Worm (Caenorhabditis elegans) whole organism, young adult: ENCODE data around the gene ZK1037.6.

Source experiments
- hrde-1 ChIP-seq: sonication (generic microtip); optimal IDR thresholded peaks from 2 replicates; lab custom pipeline; 2016; ENCODE audit warnings: missing genetic modification characterization, mild to moderate bottlenecking, missing compliant biosample characterization, moderate library complexity, missing genotype, missing genetic modification reagents, borderline replicate concordance
- snpc-4 ChIP-seq, 5 experiments: fragments of 150-350 bp in 1 of 5; sonication (generic microtip) in 4 of 5; optimal IDR thresholded peaks; 2 replicates each; lab custom pipeline; 2014 to 2018; ENCODE audit warnings: missing genetic modification characterization in 5 of 5, missing biosample characterization in 3 of 5, antibody characterized with exemption in 2 of 5, mild to moderate bottlenecking in 2 of 5, missing compliant biosample characterization in 2 of 5, missing genotype in 2 of 5, moderate library complexity in 2 of 5, missing genetic modification reagents in 1 of 5

ce11 chrV:15350615-15351014 lies 23.0 kb upstream of the ZK1037.6 start, which contains the start of gene clec-231:
- no peak for TF ChIP-seq hrde-1 (tag; lab: Kevin White, UChicago)
- no peak for TF ChIP-seq snpc-4 (GFP tag; optimal IDR thresholded peaks at IDR 0.05; lab: Kevin White, UChicago)
- no peak for TF ChIP-seq snpc-4 (tag; optimal IDR thresholded peaks at IDR 0.05; lab: Kevin White, UChicago)
